Fruit fly (Drosophila melanogaster) whole organism, prepupa: ENCODE measurements around the gene CG3528.

Experiments
- Blimp-1 ChIP-seq: fragments of 200-800 bp; sonication (Bioruptor generic); optimal IDR thresholded peaks from 3 replicates; lab custom pipeline; 2017; ENCODE audit warnings: missing biosample characterization, missing genetic modification characterization, mild to moderate bottlenecking, moderate library complexity, missing genetic modification reagents
- CG10631 ChIP-seq: fragments of 200-800 bp; sonication (Bioruptor generic); optimal IDR thresholded peaks from 2 replicates; lab custom pipeline; 2016; ENCODE audit warnings: missing biosample characterization, missing genetic modification characterization
- CG10669 ChIP-seq: fragments of 200-800 bp; sonication (Bioruptor generic); optimal IDR thresholded peaks from 3 replicates; lab custom pipeline; 2018; ENCODE audit warnings: missing biosample characterization, mild to moderate bottlenecking, missing genetic modification characterization, moderate library complexity
- CG11294 ChIP-seq: fragments of 200-800 bp; sonication (Bioruptor generic); IDR thresholded peaks from 2 replicates; pipeline ENCODE4 v1.3.6; 2022; ENCODE audit warnings: missing biosample characterization, missing genetic modification characterization
- CG11762 ChIP-seq: fragments of 200-800 bp; sonication (Bioruptor generic); optimal IDR thresholded peaks from 3 replicates; lab custom pipeline; 2016; ENCODE audit warnings: missing biosample characterization, missing genetic modification characterization; ENCODE audit not compliant: insufficient read depth
- CG11902 ChIP-seq: fragments of 200-800 bp; sonication (Bioruptor generic); optimal IDR thresholded peaks from 3 replicates; lab custom pipeline; 2016; ENCODE audit warnings: missing biosample characterization, missing genetic modification characterization
- CG16779 ChIP-seq: fragments of 200-800 bp; sonication (Bioruptor generic); optimal IDR thresholded peaks from 3 replicates; lab custom pipeline; 2017; ENCODE audit warnings: missing biosample characterization, mild to moderate bottlenecking, missing genetic modification characterization
- CG3032 ChIP-seq: fragments of 200-800 bp; optimal IDR thresholded peaks from 2 replicates; lab custom pipeline; 2019; ENCODE audit warnings: missing biosample characterization, mild to moderate bottlenecking, missing genetic modification characterization, moderate library complexity
- CG32006 ChIP-seq: fragments of 200-800 bp; sonication (Bioruptor generic); optimal IDR thresholded peaks from 3 replicates; lab custom pipeline; 2017; ENCODE audit warnings: missing biosample characterization, mild to moderate bottlenecking, missing genetic modification characterization
- CG3919 ChIP-seq: fragments of 200-800 bp; sonication (Bioruptor generic); optimal IDR thresholded peaks from 3 replicates; lab custom pipeline; 2016; ENCODE audit warnings: missing biosample characterization, missing genetic modification characterization
- CG6163 ChIP-seq: fragments of 200-800 bp; sonication (Bioruptor generic); IDR thresholded peaks from 3 replicates; pipeline ENCODE4 v1.3.6; 2022; ENCODE audit warnings: missing biosample characterization, missing genetic modification characterization
- CG6276 ChIP-seq: fragments of 200-800 bp; sonication (Bioruptor generic); optimal IDR thresholded peaks from 2 replicates; lab custom pipeline; 2017; ENCODE audit warnings: missing biosample characterization, mild to moderate bottlenecking, missing genetic modification characterization
- CG6792 ChIP-seq: fragments of 200-800 bp; sonication (Bioruptor generic); optimal IDR thresholded peaks from 3 replicates; lab custom pipeline; 2016; ENCODE audit warnings: missing biosample characterization, missing genetic modification characterization
- CG6808 ChIP-seq: fragments of 200-800 bp; sonication (Bioruptor generic); optimal IDR thresholded peaks from 3 replicates; lab custom pipeline; 2017; ENCODE audit warnings: missing biosample characterization, missing genetic modification characterization, mild to moderate bottlenecking, moderate library complexity, missing genetic modification reagents
- CG8119 ChIP-seq: fragments of 200-800 bp; sonication (Bioruptor generic); IDR thresholded peaks from 3 replicates; pipeline ENCODE4 v1.3.6; 2022; ENCODE audit warnings: missing biosample characterization, missing genetic modification characterization
- CG8319 ChIP-seq: fragments of 200-800 bp; sonication (Bioruptor generic); optimal IDR thresholded peaks from 3 replicates; lab custom pipeline; 2016; ENCODE audit warnings: missing biosample characterization, missing genetic modification characterization
- CG9139 ChIP-seq: fragments of 200-800 bp; sonication (Bioruptor generic); optimal IDR thresholded peaks from 3 replicates; lab custom pipeline; 2017; ENCODE audit warnings: missing biosample characterization, mild to moderate bottlenecking, missing genetic modification characterization
- Eip75B ChIP-seq: fragments of 200-800 bp; sonication (Bioruptor generic); optimal IDR thresholded peaks from 3 replicates; lab custom pipeline; 2016; ENCODE audit warnings: missing biosample characterization, missing genetic modification characterization
- Eip78C ChIP-seq: fragments of 200-800 bp; sonication (Bioruptor generic); peaks from one replicate; lab custom pipeline; 2016; ENCODE audit warnings: missing biosample characterization, missing genetic modification characterization
- Eip93F ChIP-seq: fragments of 200-800 bp; sonication (Bioruptor generic); optimal IDR thresholded peaks from 2 replicates; lab custom pipeline; 2016; ENCODE audit warnings: missing biosample characterization, mild to moderate bottlenecking, missing genetic modification characterization
- Ets96B ChIP-seq: fragments of 200-800 bp; optimal IDR thresholded peaks from 2 replicates; lab custom pipeline; 2019; ENCODE audit warnings: missing biosample characterization, mild to moderate bottlenecking, missing genetic modification characterization, moderate library complexity
- Hr39 ChIP-seq: fragments of 200-800 bp; sonication (Bioruptor generic); optimal IDR thresholded peaks from 2 replicates; lab custom pipeline; 2016; ENCODE audit warnings: missing biosample characterization, missing genetic modification characterization
- Hr4 ChIP-seq: fragments of 200-800 bp; sonication (Bioruptor generic); optimal IDR thresholded peaks from 3 replicates; lab custom pipeline; 2016; ENCODE audit warnings: missing biosample characterization, missing genetic modification characterization
- Lpt ChIP-seq: fragments of 200-800 bp; sonication (Bioruptor generic); optimal IDR thresholded peaks from 3 replicates; lab custom pipeline; 2016; ENCODE audit warnings: missing biosample characterization, missing genetic modification characterization
- Met ChIP-seq: fragments of 200-800 bp; sonication (Bioruptor generic); optimal IDR thresholded peaks from 3 replicates; lab custom pipeline; 2016; ENCODE audit warnings: missing biosample characterization, missing genetic modification characterization
- Smox ChIP-seq: fragments of 200-800 bp; sonication (Bioruptor generic); optimal IDR thresholded peaks from 3 replicates; lab custom pipeline; 2016; ENCODE audit warnings: missing biosample characterization, missing genetic modification characterization
- Sox102F ChIP-seq: fragments of 200-800 bp; sonication (Bioruptor generic); optimal IDR thresholded peaks from 2 replicates; lab custom pipeline; 2016; ENCODE audit warnings: missing biosample characterization, mild to moderate bottlenecking, missing genetic modification characterization
- Sox14 ChIP-seq: fragments of 200-800 bp; sonication (Bioruptor generic); optimal IDR thresholded peaks from 3 replicates; lab custom pipeline; 2016; ENCODE audit warnings: missing biosample characterization, missing genetic modification characterization
- Sox15 ChIP-seq: fragments of 200-800 bp; sonication (Bioruptor generic); optimal IDR thresholded peaks from 3 replicates; lab custom pipeline; 2016; ENCODE audit warnings: missing biosample characterization, missing genetic modification characterization
- achi ChIP-seq: fragments of 200-800 bp; sonication (Bioruptor generic); optimal IDR thresholded peaks from 3 replicates; lab custom pipeline; 2016; ENCODE audit warnings: missing biosample characterization, missing genetic modification characterization
- acj6 ChIP-seq: fragments of 200-800 bp; sonication (Bioruptor generic); optimal IDR thresholded peaks from 3 replicates; lab custom pipeline; 2016; ENCODE audit warnings: missing biosample characterization, missing genetic modification characterization
- cyc ChIP-seq: fragments of 200-800 bp; sonication (Bioruptor generic); optimal IDR thresholded peaks from 3 replicates; lab custom pipeline; 2016; ENCODE audit warnings: missing biosample characterization, missing genetic modification characterization
- dac ChIP-seq: fragments of 200-800 bp; sonication (Bioruptor generic); optimal IDR thresholded peaks from 2 replicates; lab custom pipeline; 2017; ENCODE audit warnings: missing biosample characterization, mild to moderate bottlenecking, missing genetic modification characterization
- dsx ChIP-seq: fragments of 200-800 bp; optimal IDR thresholded peaks from 3 replicates; lab custom pipeline; 2019; ENCODE audit warnings: missing biosample characterization, mild to moderate bottlenecking, missing genetic modification characterization, moderate library complexity; ENCODE audit not compliant: poor library complexity, severe bottlenecking
- eg ChIP-seq: fragments of 200-800 bp; sonication (Bioruptor generic); IDR thresholded peaks from 3 replicates; pipeline ENCODE4 v1.3.6; 2022; ENCODE audit warnings: missing biosample characterization, missing genetic modification characterization
- fd59A ChIP-seq: fragments of 200-800 bp; sonication (Bioruptor generic); optimal IDR thresholded peaks from 2 replicates; lab custom pipeline; 2017; ENCODE audit warnings: missing biosample characterization, mild to moderate bottlenecking, missing genetic modification characterization, missing genetic modification reagents
- fd85E ChIP-seq: fragments of 200-800 bp; sonication (Bioruptor generic); optimal IDR thresholded peaks from 3 replicates; lab custom pipeline; 2016; ENCODE audit warnings: missing biosample characterization, missing genetic modification characterization
- fkh ChIP-seq: fragments of 200-800 bp; sonication (Bioruptor generic); optimal IDR thresholded peaks from 3 replicates; lab custom pipeline; 2017; ENCODE audit warnings: missing biosample characterization, mild to moderate bottlenecking, missing genetic modification characterization, moderate library complexity
- net ChIP-seq: fragments of 200-800 bp; sonication (Bioruptor generic); optimal IDR thresholded peaks from 3 replicates; lab custom pipeline; 2016; ENCODE audit warnings: missing biosample characterization, missing genetic modification characterization
- pdm3 ChIP-seq: fragments of 200-800 bp; sonication (Bioruptor generic); optimal IDR thresholded peaks from 3 replicates; lab custom pipeline; 2016; ENCODE audit warnings: missing biosample characterization, missing genetic modification characterization
- salr ChIP-seq, 2 experiments: fragments of 200-800 bp; sonication (Bioruptor generic); optimal IDR thresholded peaks; 3 replicates each; lab custom pipeline; 2016 to 2018; ENCODE audit warnings: missing biosample characterization in 2 of 2, missing genetic modification characterization in 2 of 2, mild to moderate bottlenecking in 1 of 2
- spab ChIP-seq: fragments of 200-800 bp; sonication (Bioruptor generic); optimal IDR thresholded peaks from 2 replicates; lab custom pipeline; 2017; ENCODE audit warnings: missing biosample characterization, mild to moderate bottlenecking, missing genetic modification characterization, missing genetic modification reagents
- ss ChIP-seq, 2 experiments: fragments of 200-800 bp; sonication (Bioruptor generic); optimal IDR thresholded peaks; 2 replicates in 1 of 2; 3 replicates in 1 of 2; lab custom pipeline; 2017 to 2018; ENCODE audit warnings: mild to moderate bottlenecking in 2 of 2, missing biosample characterization in 2 of 2, missing genetic modification characterization in 2 of 2, moderate library complexity in 1 of 2
- svp ChIP-seq: fragments of 200-800 bp; sonication (Bioruptor generic); peaks from one replicate; lab custom pipeline; 2016; ENCODE audit warnings: missing biosample characterization, missing genetic modification characterization
- topi ChIP-seq: fragments of 200-800 bp; sonication (Bioruptor generic); optimal IDR thresholded peaks from 3 replicates; lab custom pipeline; 2016; ENCODE audit warnings: missing biosample characterization, missing genetic modification characterization

The CG3528 gene

DNA sequence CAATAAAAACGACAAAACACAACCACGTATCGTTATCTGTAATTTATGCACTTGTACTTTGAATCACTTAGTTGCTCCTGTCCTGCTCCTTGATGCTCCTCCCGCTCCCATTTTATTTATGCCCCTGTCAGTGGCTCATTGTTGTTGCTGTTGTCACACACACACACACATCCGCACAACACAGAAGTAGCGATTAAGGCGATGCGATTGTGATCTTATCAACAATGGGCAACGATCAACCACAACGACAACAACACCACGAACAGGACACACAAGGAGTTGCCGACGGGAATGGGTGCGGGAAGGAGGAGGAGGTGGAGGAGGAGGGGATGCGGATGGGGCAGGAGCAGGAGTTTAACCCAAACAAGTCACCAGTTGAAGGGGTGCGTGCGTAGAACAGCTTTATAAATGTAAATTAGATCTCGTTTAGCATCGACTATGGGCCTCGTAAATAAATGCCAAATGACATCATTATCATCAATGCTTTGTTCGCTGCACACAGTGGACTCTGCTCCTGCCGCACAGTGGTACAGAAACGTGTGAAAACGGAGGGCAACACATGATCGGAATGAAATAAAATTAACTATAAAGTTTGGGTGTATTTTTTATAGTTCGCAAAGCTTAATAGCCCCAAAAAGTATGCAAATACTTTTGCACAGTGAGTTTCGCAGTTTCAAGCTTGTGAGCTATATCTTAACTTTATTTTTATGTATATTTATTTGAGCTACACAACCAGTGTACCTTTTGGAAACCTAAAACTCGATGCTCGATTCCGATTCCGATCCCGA, 33.9 kb downstream of the CG3528 start (continued):
- TF ChIP-seq Sox15 (GFP tag; lab: Kevin White, UChicago) (no peak), Eip75B (peak; percentile 40), Lpt (GFP tag; lab: Kevin White, UChicago) (no peak), Eip93F (no peak), CG10631 (GFP tag; lab: Kevin White, UChicago) (no peak), Met (GFP tag; lab: Kevin White, UChicago) (peak; percentile 57), Blimp-1 (GFP tag; lab: Kevin White, UChicago) (no peak), dac (GFP tag; lab: Kevin White, UChicago) (no peak), CG16779 (tag; lab: Kevin White, UChicago) (no peak), topi (GFP tag; lab: Kevin White, UChicago) (peak; percentile 32), CG11762 (GFP tag; lab: Kevin White, UChicago) (no peak), CG8119 (no peak), eg (GFP tag; lab: Robert Waterston, UW) (no peak), CG6792 (GFP tag; lab: Kevin White, UChicago) (peak; percentile 16), fd85E (GFP tag; lab: Kevin White, UChicago) (no peak), CG10669 (peak; percentile 52), svp (GFP tag; lab: Kevin White, UChicago) (peak; percentile 85), pdm3 (GFP tag; lab: Kevin White, UChicago) (no peak), cyc (GFP tag; lab: Kevin White, UChicago) (peak; percentile 26), Smox (peak; percentile 32), CG11294 (GFP tag; lab: Robert Waterston, UW) (no peak), CG8319 (GFP tag; lab: Kevin White, UChicago) (no peak), CG6163 (GFP tag; lab: Robert Waterston, UW) (0 out of 3 replicates have a peak, but pooled peaks have one; percentile 15), Hr4 (no peak)

- TF ChIP-seq fd59A (GFP tag; lab: Kevin White, UChicago) (peak; percentile 50), fd85E (GFP tag; lab: Kevin White, UChicago) (peak; percentile 23), acj6 (GFP tag; lab: Kevin White, UChicago) (peak; percentile 64), CG32006 (GFP tag; lab: Kevin White, UChicago) (peak; percentile 10), pdm3 (GFP tag; lab: Kevin White, UChicago) (peak; percentile 71), Hr39 (GFP tag; lab: Kevin White, UChicago) (peak; percentile 81), CG6808 (GFP tag; lab: Kevin White, UChicago) (peak; percentile 56), dsx (GFP tag; lab: Kevin White, UChicago) (peak; percentile 60), CG11902 (peak; percentile 59), net (GFP tag; lab: Kevin White, UChicago) (peak; percentile 40), salr (GFP tag; optimal IDR thresholded peaks at IDR 0.05; lab: Kevin White, UChicago) (peak in 1 of 2 experiments; percentile 53), Sox14 (GFP tag; lab: Kevin White, UChicago) (peak; percentile 68), CG10631 (GFP tag; lab: Kevin White, UChicago) (peak; percentile 65), CG10669 (peak; percentile 72), spab (peak; percentile 65), Eip75B (peak; percentile 64), CG8119 (no peak), Sox15 (GFP tag; lab: Kevin White, UChicago) (peak; percentile 16), CG6276 (GFP tag; lab: Kevin White, UChicago) (no peak), Blimp-1 (GFP tag; lab: Kevin White, UChicago) (peak; percentile 60), fkh (no peak), CG9139 (GFP tag; lab: Kevin White, UChicago) (no peak), Eip78C (peak; percentile 88), CG3919 (GFP tag; lab: Kevin White, UChicago) (peak; percentile 73), Hr4 (peak; percentile 4), Sox102F (peak; percentile 87), ss (GFP tag; optimal IDR thresholded peaks at IDR 0.05; lab: Kevin White, UChicago) (peak; percentile 36 to 65), Lpt (GFP tag; lab: Kevin White, UChicago) (no peak), Smox (peak; percentile 73), CG3032 (tag; lab: Kevin White, UChicago) (peak; percentile 69), Met (GFP tag; lab: Kevin White, UChicago) (peak; percentile 83), Ets96B (tag; lab: Kevin White, UChicago) (peak; percentile 71), CG8319 (GFP tag; lab: Kevin White, UChicago) (peak; percentile 38), achi (peak; percentile 51), dac (GFP tag; lab: Kevin White, UChicago) (no peak)
Observed at dm6 chr2L:2481156-2481712, 36.6 kb downstream of the CG3528 start.
